Worm (Caenorhabditis elegans): ENCODE data around the gene F28B12.6.

ce11 chrII:5957803-5958367 is 17.2 kb downstream of the F28B12.6 start:
- TF ChIP-seq ama-1 (optimal IDR thresholded peaks at IDR 0.05) (no peak), vab-15 (tag; optimal IDR thresholded peaks at IDR 0.05) (no peak), ceh-82 (tag; optimal IDR thresholded peaks at IDR 0.05) (no peak), ztf-4 (tag; optimal IDR thresholded peaks at IDR 0.05) (no peak), fkh-8 (tag; optimal IDR thresholded peaks at IDR 0.05) (peak; percentile 38), elt-3 (tag; optimal IDR thresholded peaks at IDR 0.05) (no peak), ztf-11 (tag; optimal IDR thresholded peaks at IDR 0.05) (no peak), mab-9 (GFP tag; IDR thresholded peaks at IDR 0.05) (no peak), jun-1 (tag; optimal IDR thresholded peaks at IDR 0.05) (no peak), dsc-1 (tag; optimal IDR thresholded peaks at IDR 0.05) (no peak)
